Worm (Caenorhabditis elegans): Measurements from ENCODE around the gene Y46B2A.3.

DNA sequence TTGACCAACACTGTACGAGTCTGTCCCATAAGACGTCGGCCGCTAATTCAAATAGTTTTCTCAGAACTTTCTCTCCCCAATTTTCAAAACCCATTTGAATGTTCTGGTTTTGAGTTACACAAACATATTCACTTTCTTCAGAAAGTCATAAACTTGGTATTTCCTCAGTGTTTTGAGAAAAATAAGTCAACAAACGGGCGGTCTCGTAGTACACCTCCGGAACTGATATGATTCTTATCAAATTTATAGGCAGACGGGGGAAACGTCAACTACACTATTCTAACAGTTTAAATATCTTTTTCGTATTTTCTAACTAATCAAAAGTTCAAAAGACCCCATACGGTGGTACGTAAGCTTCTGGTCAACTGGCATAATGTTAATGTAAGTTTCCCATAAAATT, 17.5 kb upstream of the Y46B2A.3 start:
- TF ChIP-seq ceh-9 (tag; optimal IDR thresholded peaks at IDR 0.05) (no peak), ceh-22 (tag; optimal IDR thresholded peaks at IDR 0.05) (no peak), rnt-1 (tag; optimal IDR thresholded peaks at IDR 0.05) (no peak)

Measured in whole organism, late embryonic.